Worm (Caenorhabditis elegans) whole organism, young adult: Measurements from ENCODE around the gene mec-14.

ENCODE experiments used
- B0019.2 ChIP-seq: fragments of 200-800 bp; sonication (Bioruptor generic); conservative IDR thresholded peaks from 2 replicates; pipeline ENCODE4 v1.3.6; 2022; ENCODE audit warnings: missing genetic modification reagents, missing genetic modification characterization, missing compliant biosample characterization
- F10E7.11 ChIP-seq: sonication (generic microtip); optimal IDR thresholded peaks from 2 replicates; lab custom pipeline; 2017; ENCODE audit warnings: mild to moderate bottlenecking, missing genetic modification characterization, moderate library complexity, missing compliant biosample characterization
- F23B12.7 ChIP-seq: sonication (generic microtip); optimal IDR thresholded peaks from 2 replicates; lab custom pipeline; 2017; ENCODE audit warnings: missing genetic modification characterization, mild to moderate bottlenecking, missing compliant biosample characterization, antibody characterized with exemption, moderate library complexity; ENCODE audit not compliant: insufficient read depth
- F33H1.4 ChIP-seq: fragments of 200-800 bp; sonication (Bioruptor generic); IDR thresholded peaks from 2 replicates; pipeline ENCODE4 v1.3.6; 2022; ENCODE audit warnings: missing genetic modification reagents, missing genetic modification characterization, missing compliant biosample characterization
- F37B4.10 ChIP-seq: fragments of 200-800 bp; sonication (Bioruptor generic); IDR thresholded peaks from 2 replicates; pipeline ENCODE4 v1.3.6; 2022; ENCODE audit warnings: missing genetic modification characterization, missing compliant biosample characterization
- F49E8.2 ChIP-seq: sonication (generic microtip); optimal IDR thresholded peaks from 3 replicates; lab custom pipeline; 2017; ENCODE audit warnings: missing genetic modification characterization, mild to moderate bottlenecking, missing compliant biosample characterization, antibody characterized with exemption, moderate library complexity; ENCODE audit not compliant: insufficient read depth
- F55B11.4 ChIP-seq: sonication (generic microtip); optimal IDR thresholded peaks from 2 replicates; lab custom pipeline; 2016; ENCODE audit warnings: missing compliant biosample characterization, missing genetic modification characterization, borderline replicate concordance; ENCODE audit not compliant: insufficient read depth
- F57A8.1 ChIP-seq: fragments of 200-800 bp; sonication (Bioruptor generic); optimal IDR thresholded peaks from 2 replicates; lab custom pipeline; 2018; ENCODE audit warnings: mild to moderate bottlenecking, missing genetic modification characterization, moderate library complexity, missing compliant biosample characterization
- K12H6.12 ChIP-seq: fragments of 200-800 bp; sonication (Bioruptor generic); optimal IDR thresholded peaks from 2 replicates; lab custom pipeline; 2018; ENCODE audit warnings: mild to moderate bottlenecking, missing genetic modification characterization, missing compliant biosample characterization
- Y53F4B.3 ChIP-seq: fragments of 200-800 bp; sonication (Bioruptor generic); IDR thresholded peaks from 2 replicates; pipeline ENCODE4 v1.3.6; 2022; ENCODE audit warnings: missing genetic modification reagents, missing genetic modification characterization, missing compliant biosample characterization
- ZK185.1 ChIP-seq: sonication (generic microtip); optimal IDR thresholded peaks from 2 replicates; lab custom pipeline; 2016; ENCODE audit warnings: mild to moderate bottlenecking, missing genetic modification characterization, missing compliant biosample characterization; ENCODE audit not compliant: poor library complexity, severe bottlenecking
- athp-1 ChIP-seq: sonication (generic microtip); optimal IDR thresholded peaks from 2 replicates; lab custom pipeline; 2017; ENCODE audit warnings: mild to moderate bottlenecking, missing genetic modification characterization, missing compliant biosample characterization
- attf-5 ChIP-seq: fragments of 200-800 bp; sonication (Bioruptor generic); optimal IDR thresholded peaks from 2 replicates; lab custom pipeline; 2018; ENCODE audit warnings: mild to moderate bottlenecking, missing genetic modification characterization, missing compliant biosample characterization
- attf-6 ChIP-seq: fragments of 200-800 bp; sonication (Bioruptor generic); IDR thresholded peaks from 2 replicates; pipeline ENCODE4 v1.3.6; 2022; ENCODE audit warnings: missing genetic modification reagents, missing genetic modification characterization, missing compliant biosample characterization
- cebp-2 ChIP-seq: fragments of 200-800 bp; sonication (Bioruptor generic); IDR thresholded peaks from 2 replicates; pipeline ENCODE4 v1.3.6; 2022; ENCODE audit warnings: missing genetic modification characterization, missing compliant biosample characterization
- ceh-58 ChIP-seq: fragments of 200-800 bp; sonication (Bioruptor generic); IDR thresholded peaks from 2 replicates; pipeline ENCODE4 v1.3.6; 2022; ENCODE audit warnings: missing genetic modification characterization, missing compliant biosample characterization
- ceh-79 ChIP-seq: sonication (generic microtip); optimal IDR thresholded peaks from 2 replicates; lab custom pipeline; 2017; ENCODE audit warnings: mild to moderate bottlenecking, missing genetic modification characterization, missing compliant biosample characterization
- ceh-91 ChIP-seq: fragments of 200-800 bp; sonication (Bioruptor generic); IDR thresholded peaks from 2 replicates; pipeline ENCODE4 v1.3.6; 2022; ENCODE audit warnings: missing genetic modification reagents, missing genetic modification characterization, missing compliant biosample characterization
- chd-7 ChIP-seq: sonication (generic microtip); optimal IDR thresholded peaks from 2 replicates; lab custom pipeline; 2016; ENCODE audit warnings: mild to moderate bottlenecking, missing genetic modification characterization, moderate library complexity, missing compliant biosample characterization
- efl-1 ChIP-seq: fragments of 150-350 bp; optimal IDR thresholded peaks from 2 replicates; lab custom pipeline; 2014; ENCODE audit warnings: missing biosample characterization, missing genetic modification reagents, missing genetic modification characterization
- egl-44 ChIP-seq: fragments of 200-800 bp; sonication (Bioruptor generic); IDR thresholded peaks from 2 replicates; pipeline ENCODE4 v1.3.6; 2022; ENCODE audit warnings: missing genetic modification reagents, missing genetic modification characterization, missing compliant biosample characterization
- egrh-3 ChIP-seq: fragments of 200-800 bp; sonication (Bioruptor generic); IDR thresholded peaks from 2 replicates; pipeline ENCODE4 v1.3.6; 2022; ENCODE audit warnings: missing genetic modification reagents, missing genetic modification characterization, missing compliant biosample characterization
- fkh-3 ChIP-seq: sonication (generic microtip); optimal IDR thresholded peaks from 2 replicates; lab custom pipeline; 2016; ENCODE audit warnings: mild to moderate bottlenecking, missing genetic modification characterization, missing compliant biosample characterization
- him-1 ChIP-seq: sonication (generic microtip); optimal IDR thresholded peaks from 2 replicates; lab custom pipeline; 2016; ENCODE audit warnings: missing genotype, missing genetic modification reagents, missing genetic modification characterization, missing compliant biosample characterization
- hmg-1.2 ChIP-seq: fragments of 200-800 bp; sonication (Bioruptor generic); IDR thresholded peaks from 2 replicates; pipeline ENCODE4 v1.3.6; 2022; ENCODE audit warnings: missing genetic modification reagents, missing genetic modification characterization, missing compliant biosample characterization
- hsf-1 ChIP-seq: fragments of 200-800 bp; sonication (Bioruptor generic); IDR thresholded peaks from 2 replicates; pipeline ENCODE4 v1.3.6; 2022; ENCODE audit warnings: missing genetic modification reagents, missing genetic modification characterization, missing compliant biosample characterization
- lin-26 ChIP-seq: fragments of 200-800 bp; sonication (Bioruptor generic); IDR thresholded peaks from 2 replicates; pipeline ENCODE4 v1.3.6; 2022; ENCODE audit warnings: missing genetic modification reagents, missing genetic modification characterization, missing compliant biosample characterization
- lin-35 ChIP-seq, 3 experiments: fragments of 150-350 bp in 2 of 3; sonication (generic microtip) in 1 of 3; optimal IDR thresholded peaks; 2 replicates each; lab custom pipeline; 2014 to 2018; ENCODE audit warnings: missing biosample characterization in 3 of 3, missing genetic modification characterization in 3 of 3, missing genetic modification reagents in 3 of 3
- lin-54 ChIP-seq: fragments of 200-800 bp; sonication (Bioruptor generic); optimal IDR thresholded peaks from 2 replicates; lab custom pipeline; 2018; ENCODE audit warnings: mild to moderate bottlenecking, missing genetic modification characterization, missing compliant biosample characterization
- lir-1 ChIP-seq: fragments of 200-800 bp; sonication (Bioruptor generic); conservative IDR thresholded peaks from 2 replicates; pipeline ENCODE4 v1.3.6; 2022; ENCODE audit warnings: missing genetic modification reagents, missing genetic modification characterization, missing compliant biosample characterization
- madf-8 ChIP-seq: fragments of 200-800 bp; sonication (Bioruptor generic); conservative IDR thresholded peaks from 2 replicates; pipeline ENCODE4 v1.3.6; 2022; ENCODE audit warnings: missing genetic modification reagents, missing genetic modification characterization, missing compliant biosample characterization
- mcd-1 ChIP-seq: fragments of 200-800 bp; sonication (Bioruptor generic); IDR thresholded peaks from 2 replicates; pipeline ENCODE4 v1.3.6; 2022; ENCODE audit warnings: missing genetic modification reagents, missing genetic modification characterization, missing compliant biosample characterization
- mes-4 ChIP-seq: sonication (generic microtip); optimal IDR thresholded peaks from 2 replicates; lab custom pipeline; 2016; ENCODE audit warnings: missing genotype, missing genetic modification characterization, missing compliant biosample characterization
- nfya-2 ChIP-seq: fragments of 200-800 bp; sonication (Bioruptor generic); IDR thresholded peaks from 2 replicates; pipeline ENCODE4 v1.3.6; 2022; ENCODE audit warnings: missing genetic modification reagents, missing genetic modification characterization, missing compliant biosample characterization
- nhr-27 ChIP-seq: fragments of 200-800 bp; sonication (Bioruptor generic); optimal IDR thresholded peaks from 2 replicates; lab custom pipeline; 2018; ENCODE audit warnings: mild to moderate bottlenecking, missing genetic modification characterization, moderate library complexity, missing compliant biosample characterization
- nhr-90 ChIP-seq: sonication (generic microtip); optimal IDR thresholded peaks from 2 replicates; lab custom pipeline; 2016; ENCODE audit warnings: missing genotype, mild to moderate bottlenecking, missing genetic modification characterization, missing compliant biosample characterization
- rpc-1 ChIP-seq, 2 experiments: fragments of 150-350 bp in 1 of 2; sonication (generic microtip) in 1 of 2; optimal IDR thresholded peaks; 2 replicates each; lab custom pipeline; 2014 to 2018; ENCODE audit warnings: missing biosample characterization in 1 of 2, missing genetic modification characterization in 1 of 2, missing genetic modification reagents in 1 of 2, missing genotype in 1 of 2
- sea-2 ChIP-seq: fragments of 200-800 bp; sonication (Bioruptor generic); IDR thresholded peaks from 2 replicates; pipeline ENCODE4 v1.3.6; 2022; ENCODE audit warnings: missing genetic modification characterization, missing compliant biosample characterization
- snpc-3.4 ChIP-seq: sonication (generic microtip); optimal IDR thresholded peaks from 2 replicates; lab custom pipeline; 2017; ENCODE audit warnings: missing genetic modification characterization, mild to moderate bottlenecking, missing compliant biosample characterization, antibody characterized with exemption, moderate library complexity, missing genotype, missing genetic modification reagents
- snpc-4 ChIP-seq, 5 experiments: fragments of 150-350 bp in 1 of 5; sonication (generic microtip) in 4 of 5; optimal IDR thresholded peaks; 2 replicates each; lab custom pipeline; 2014 to 2018; ENCODE audit warnings: missing genetic modification characterization in 5 of 5, missing biosample characterization in 3 of 5, antibody characterized with exemption in 2 of 5, mild to moderate bottlenecking in 2 of 5, missing compliant biosample characterization in 2 of 5, missing genotype in 2 of 5, moderate library complexity in 2 of 5, missing genetic modification reagents in 1 of 5
- tbp1 ChIP-seq: fragments of 200-800 bp; sonication (Bioruptor generic); optimal IDR thresholded peaks from 2 replicates; lab custom pipeline; 2018; ENCODE audit warnings: mild to moderate bottlenecking, missing genetic modification characterization, missing compliant biosample characterization
- zfh-2 ChIP-seq: fragments of 200-800 bp; sonication (Bioruptor generic); conservative IDR thresholded peaks from 2 replicates; pipeline ENCODE4 v1.3.6; 2022; ENCODE audit warnings: missing genetic modification reagents, missing genetic modification characterization, missing compliant biosample characterization
- zim-3 ChIP-seq: sonication (generic microtip); optimal IDR thresholded peaks from 2 replicates; lab custom pipeline; 2017; ENCODE audit warnings: mild to moderate bottlenecking, missing genetic modification characterization, moderate library complexity, missing compliant biosample characterization
- ztf-22 ChIP-seq: fragments of 200-800 bp; sonication (Bioruptor generic); optimal IDR thresholded peaks from 2 replicates; lab custom pipeline; 2018; ENCODE audit warnings: mild to moderate bottlenecking, missing genetic modification characterization, moderate library complexity, missing compliant biosample characterization
- ztf-6 ChIP-seq: fragments of 200-800 bp; sonication (Bioruptor generic); IDR thresholded peaks from 2 replicates; pipeline ENCODE4 v1.3.6; 2022; ENCODE audit warnings: missing genetic modification reagents, missing genetic modification characterization, missing compliant biosample characterization

The mec-14 gene

DNA sequence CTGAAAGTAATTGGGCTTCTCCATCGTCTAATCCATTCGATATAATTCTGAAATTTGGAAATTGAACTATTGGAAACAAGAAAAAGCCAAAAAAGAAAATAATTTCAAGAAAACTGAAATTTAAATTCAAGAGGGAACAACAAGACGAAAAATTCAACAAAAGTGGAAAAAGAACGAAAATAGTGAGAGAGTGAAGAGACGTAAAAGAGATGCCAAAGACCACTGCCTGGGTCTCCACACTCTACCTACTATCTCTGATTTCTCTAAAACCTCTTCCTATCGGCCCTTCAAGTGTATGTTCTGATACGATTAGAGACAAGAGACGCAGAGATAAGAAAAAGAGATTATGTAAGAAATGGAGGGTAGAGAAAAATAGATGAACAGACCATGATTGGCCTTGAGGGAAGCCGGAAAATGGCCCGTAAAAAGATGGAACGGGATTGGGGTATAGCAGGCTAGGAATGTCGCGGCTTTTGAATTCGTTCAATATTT is 39.0 kb downstream of the mec-14 start, which contains the start of gene ogt-1 (continued):
- TF ChIP-seq F37B4.10 (GFP tag; lab: Robert Waterston, UW): no peak
- TF ChIP-seq F23B12.7: no peak
- peak; percentile 52 for TF ChIP-seq tbp1 (GFP tag; lab: Kevin White, UChicago)
- no peak for TF ChIP-seq efl-1 (GFP tag; lab: Kevin White, UChicago)
- 0 out of 2 replicates have a peak, but pooled peaks have one; percentile 6 for TF ChIP-seq hsf-1 (GFP tag; lab: Robert Waterston, UW)
- TF ChIP-seq lin-35 (GFP tag; optimal IDR thresholded peaks at IDR 0.05; lab: Kevin White, UChicago): peak in 1 of 3 experiments; percentile 71
- no peak for TF ChIP-seq nhr-27 (tag; lab: Kevin White, UChicago)
- peak; percentile 63 for TF ChIP-seq K12H6.12 (tag; lab: Kevin White, UChicago)
- TF ChIP-seq snpc-4 (GFP tag; optimal IDR thresholded peaks at IDR 0.05; lab: Kevin White, UChicago): no peak
- TF ChIP-seq snpc-4 (tag; optimal IDR thresholded peaks at IDR 0.05; lab: Kevin White, UChicago): peak in 2 of 4 experiments; percentile 56 to 69
- no peak for TF ChIP-seq B0019.2 (GFP tag; lab: Robert Waterston, UW)
- no peak for TF ChIP-seq fkh-3 (tag; lab: Kevin White, UChicago)
- TF ChIP-seq F10E7.11 (tag; lab: Kevin White, UChicago): no peak
- no peak for TF ChIP-seq ztf-6 (GFP tag; lab: Robert Waterston, UW)
- TF ChIP-seq zim-3: no peak
- TF ChIP-seq lin-26 (GFP tag; lab: Robert Waterston, UW): no peak
- TF ChIP-seq F49E8.2 (tag; lab: Kevin White, UChicago): no peak
- no peak for TF ChIP-seq nhr-90 (tag; lab: Kevin White, UChicago)
- TF ChIP-seq nfya-2 (GFP tag; lab: Robert Waterston, UW): no peak
- TF ChIP-seq ZK185.1 (tag; lab: Kevin White, UChicago): peak; percentile 32
- no peak for TF ChIP-seq ceh-91 (GFP tag; lab: Robert Waterston, UW)
- no peak for TF ChIP-seq Y53F4B.3 (GFP tag; lab: Robert Waterston, UW)
- no peak for TF ChIP-seq F57A8.1
- TF ChIP-seq F33H1.4 (GFP tag; lab: Robert Waterston, UW): no peak
- TF ChIP-seq lir-1 (GFP tag; lab: Robert Waterston, UW): no peak
- no peak for TF ChIP-seq sea-2
- no peak for TF ChIP-seq rpc-1 (optimal IDR thresholded peaks at IDR 0.05; lab: Kevin White, UChicago)
- no peak for TF ChIP-seq rpc-1 (tag; optimal IDR thresholded peaks at IDR 0.05; lab: Kevin White, UChicago)
- TF ChIP-seq him-1: no peak
- TF ChIP-seq snpc-3.4: peak; percentile 64
- TF ChIP-seq zfh-2 (GFP tag; lab: Robert Waterston, UW): no peak
- TF ChIP-seq attf-5 (GFP tag; lab: Kevin White, UChicago): peak; percentile 44
- peak; percentile 13 for TF ChIP-seq athp-1
- TF ChIP-seq ceh-79 (tag; lab: Kevin White, UChicago): no peak
- peak; percentile 55 for TF ChIP-seq lin-54 (GFP tag; lab: Kevin White, UChicago)
- no peak for TF ChIP-seq egl-44 (GFP tag; lab: Robert Waterston, UW)
- no peak for TF ChIP-seq F55B11.4 (tag; lab: Kevin White, UChicago)
- TF ChIP-seq hmg-1.2 (GFP tag; lab: Robert Waterston, UW): peak; percentile 89
- TF ChIP-seq chd-7: peak; percentile 25
- no peak; the same call in 1 of the 2 replicates for TF ChIP-seq egrh-3 (GFP tag; lab: Robert Waterston, UW)
- TF ChIP-seq attf-6 (GFP tag; lab: Robert Waterston, UW): no peak
- TF ChIP-seq madf-8 (GFP tag; lab: Robert Waterston, UW): no peak
- TF ChIP-seq ztf-22 (GFP tag; lab: Kevin White, UChicago): no peak
- TF ChIP-seq ceh-58 (GFP tag; lab: Robert Waterston, UW): no peak
- no peak for TF ChIP-seq cebp-2
- TF ChIP-seq mcd-1 (GFP tag; lab: Robert Waterston, UW): peak; percentile 43
- no peak for TF ChIP-seq mes-4 (tag; lab: Kevin White, UChicago)
